Worm (Caenorhabditis elegans) whole organism, early embryonic: ENCODE measurements around the gene B0024.15.
A peak's percentile ranks its signal among the peaks of the same experiment; 100 is the strongest.

Source experiments
- B0310.2 ChIP-seq: sonication (generic microtip); optimal IDR thresholded peaks from 2 replicates; lab custom pipeline; 2016; ENCODE audit warnings: mild to moderate bottlenecking, missing genetic modification characterization, missing compliant biosample characterization
- F13C5.2 ChIP-seq: sonication (generic microtip); optimal IDR thresholded peaks from 2 replicates; lab custom pipeline; 2017; ENCODE audit warnings: mild to moderate bottlenecking, missing genetic modification characterization, inconsistent platforms, missing compliant biosample characterization
- aly-1 ChIP-seq: sonication (generic microtip); optimal IDR thresholded peaks from 2 replicates; lab custom pipeline; 2016; ENCODE audit warnings: missing genetic modification characterization, missing compliant biosample characterization
- ama-1 ChIP-seq: fragments of 150-350 bp; optimal IDR thresholded peaks from 2 replicates; lab custom pipeline; 2014
- ceh-13 ChIP-seq: fragments of 200-800 bp; sonication (Bioruptor generic); optimal IDR thresholded peaks from 2 replicates; lab custom pipeline; 2018; ENCODE audit warnings: mild to moderate bottlenecking, missing genetic modification characterization, missing compliant biosample characterization
- ceh-36 ChIP-seq: sonication (generic microtip); optimal IDR thresholded peaks from 2 replicates; lab custom pipeline; 2016; ENCODE audit warnings: missing genetic modification characterization, inconsistent platforms, missing compliant biosample characterization
- ets-7 ChIP-seq: sonication (generic microtip); optimal IDR thresholded peaks from 2 replicates; lab custom pipeline; 2016; ENCODE audit warnings: missing genotype, missing genetic modification characterization, missing compliant biosample characterization
- flt-1 ChIP-seq: fragments of 200-800 bp; sonication (Bioruptor generic); IDR thresholded peaks from 2 replicates; pipeline ENCODE4 v1.3.6; 2022; ENCODE audit warnings: missing genetic modification characterization, missing compliant biosample characterization
- hmbx-1 ChIP-seq: sonication (generic microtip); optimal IDR thresholded peaks from 2 replicates; lab custom pipeline; 2016; ENCODE audit warnings: mild to moderate bottlenecking, missing genetic modification characterization, missing compliant biosample characterization
- hmg-4 ChIP-seq: fragments of 200-800 bp; sonication (Bioruptor generic); optimal IDR thresholded peaks from 2 replicates; lab custom pipeline; 2018; ENCODE audit warnings: mild to moderate bottlenecking, missing genetic modification characterization, missing compliant biosample characterization
- hnd-1 ChIP-seq: sonication (generic microtip); optimal IDR thresholded peaks from 2 replicates; lab custom pipeline; 2016; ENCODE audit warnings: missing genetic modification characterization, missing compliant biosample characterization
- pes-1 ChIP-seq: fragments of 200-800 bp; sonication (Bioruptor generic); IDR thresholded peaks from 2 replicates; pipeline ENCODE4 v1.3.6; 2022; ENCODE audit warnings: missing genetic modification reagents, missing genetic modification characterization, missing compliant biosample characterization
- scrt-1 ChIP-seq: fragments of 200-800 bp; sonication (Bioruptor generic); IDR thresholded peaks from 2 replicates; pipeline ENCODE4 v1.3.6; 2022; ENCODE audit warnings: missing genetic modification characterization, missing compliant biosample characterization
- sea-1 ChIP-seq: fragments of 200-800 bp; sonication (Bioruptor generic); conservative IDR thresholded peaks from 2 replicates; pipeline ENCODE4 v1.3.6; 2022; ENCODE audit warnings: missing genetic modification characterization, missing compliant biosample characterization
- tbx-11 ChIP-seq: fragments of 200-800 bp; sonication (Bioruptor generic); IDR thresholded peaks from 2 replicates; pipeline ENCODE4 v1.3.6; 2022; ENCODE audit warnings: missing genetic modification characterization, missing compliant biosample characterization
- tbx-37 ChIP-seq: fragments of 200-800 bp; sonication (Bioruptor generic); conservative IDR thresholded peaks from 2 replicates; pipeline ENCODE4 v1.3.6; 2022; ENCODE audit warnings: missing genetic modification reagents, missing genetic modification characterization, missing compliant biosample characterization
- tra-4 ChIP-seq: sonication (generic microtip); optimal IDR thresholded peaks from 2 replicates; lab custom pipeline; 2017; ENCODE audit warnings: missing genetic modification characterization, missing compliant biosample characterization

The B0024.15 gene

ce11 chrV:10320101-10320761 is 30.4 kb downstream of the B0024.15 start, which contains the start of the genes gna-1 and B0024.13:
Gene gna-1, minus strand, starts transcription at chrV:10320151.
Gene B0024.13, plus strand, starts transcription at chrV:10320711.
- TF ChIP-seq ceh-13 (GFP tag; lab: Kevin White, UChicago) (no peak), F13C5.2 (tag; lab: Kevin White, UChicago) (no peak), hmg-4 (GFP tag; lab: Kevin White, UChicago) (no peak), sea-1 (no peak), aly-1 (tag; lab: Kevin White, UChicago) (peak; percentile 8), tbx-37 (GFP tag; lab: Robert Waterston, UW) (peak; percentile 41; the same call in 1 of the 2 replicates)

ce11 chrV:10323537-10323936 is 33.7 kb downstream of the B0024.15 start:
- TF ChIP-seq sea-1 (no peak), scrt-1 (GFP tag; lab: Robert Waterston, UW) (no peak), aly-1 (tag; lab: Kevin White, UChicago) (no peak), ets-7 (tag; lab: Kevin White, UChicago) (no peak), hmbx-1 (tag; lab: Kevin White, UChicago) (no peak), tbx-11 (GFP tag; lab: Robert Waterston, UW) (no peak), ama-1 (lab: Kevin White, UChicago) (no peak), hnd-1 (tag; lab: Kevin White, UChicago) (no peak), B0310.2 (tag; lab: Kevin White, UChicago) (no peak), ceh-13 (GFP tag; lab: Kevin White, UChicago) (no peak), pes-1 (no peak), ceh-36 (no peak), hmg-4 (GFP tag; lab: Kevin White, UChicago) (no peak), F13C5.2 (tag; lab: Kevin White, UChicago) (no peak), flt-1 (GFP tag; lab: Robert Waterston, UW) (no peak), tra-4 (tag; lab: Kevin White, UChicago) (no peak), tbx-37 (GFP tag; lab: Robert Waterston, UW) (no peak)

- TF ChIP-seq tbx-37 (GFP tag; lab: Robert Waterston, UW) (no peak), hmg-4 (GFP tag; lab: Kevin White, UChicago) (no peak), tbx-11 (GFP tag; lab: Robert Waterston, UW) (no peak), ceh-13 (GFP tag; lab: Kevin White, UChicago) (no peak)
Observed at ce11 chrV:10328080-10328479, 38.2 kb downstream of the B0024.15 start.

- no peak for TF ChIP-seq flt-1 (GFP tag; lab: Robert Waterston, UW)
- TF ChIP-seq hmg-4 (GFP tag; lab: Kevin White, UChicago), result no peak
- TF ChIP-seq ceh-13 (GFP tag; lab: Kevin White, UChicago), result no peak
- no peak for TF ChIP-seq aly-1 (tag; lab: Kevin White, UChicago)
- TF ChIP-seq tbx-37 (GFP tag; lab: Robert Waterston, UW), result no peak
- no peak for TF ChIP-seq pes-1
- TF ChIP-seq tbx-11 (GFP tag; lab: Robert Waterston, UW), result no peak
- TF ChIP-seq ceh-36, result no peak
- TF ChIP-seq sea-1, result no peak
- no peak for TF ChIP-seq hnd-1 (tag; lab: Kevin White, UChicago)
- TF ChIP-seq ama-1 (lab: Kevin White, UChicago), result no peak
- TF ChIP-seq F13C5.2 (tag; lab: Kevin White, UChicago), result no peak
- no peak for TF ChIP-seq tra-4 (tag; lab: Kevin White, UChicago)
- no peak for TF ChIP-seq scrt-1 (GFP tag; lab: Robert Waterston, UW)
- no peak for TF ChIP-seq hmbx-1 (tag; lab: Kevin White, UChicago)
- TF ChIP-seq ets-7 (tag; lab: Kevin White, UChicago), result no peak
- TF ChIP-seq B0310.2 (tag; lab: Kevin White, UChicago), result no peak
Observed at ce11 chrV:10332012-10332411, 42.2 kb downstream of the B0024.15 start, which contains the start of gene crm-1. Gene crm-1, minus strand, starts transcription at chrV:10332112.

DNA sequence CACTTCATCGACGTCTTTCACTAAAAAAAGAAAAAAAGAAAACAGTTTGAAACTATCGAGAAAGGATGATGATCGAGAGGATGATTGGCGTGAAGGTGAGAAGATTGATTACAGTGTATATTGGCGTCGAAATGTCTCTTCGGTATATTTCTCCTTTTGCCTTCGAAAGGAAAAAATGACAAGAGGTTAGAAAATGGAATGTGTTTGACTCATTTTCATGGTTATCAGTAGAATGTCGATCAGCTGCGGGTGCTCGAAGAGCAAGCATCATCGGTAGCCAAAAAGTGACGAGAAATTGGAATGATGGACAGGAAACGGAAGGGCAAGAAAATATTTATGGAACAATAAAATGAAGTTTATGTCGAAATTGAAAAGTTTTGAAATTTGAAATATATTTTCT is 44.0 kb downstream of the B0024.15 start:
- TF ChIP-seq hmg-4 (GFP tag; lab: Kevin White, UChicago), result no peak

DNA sequence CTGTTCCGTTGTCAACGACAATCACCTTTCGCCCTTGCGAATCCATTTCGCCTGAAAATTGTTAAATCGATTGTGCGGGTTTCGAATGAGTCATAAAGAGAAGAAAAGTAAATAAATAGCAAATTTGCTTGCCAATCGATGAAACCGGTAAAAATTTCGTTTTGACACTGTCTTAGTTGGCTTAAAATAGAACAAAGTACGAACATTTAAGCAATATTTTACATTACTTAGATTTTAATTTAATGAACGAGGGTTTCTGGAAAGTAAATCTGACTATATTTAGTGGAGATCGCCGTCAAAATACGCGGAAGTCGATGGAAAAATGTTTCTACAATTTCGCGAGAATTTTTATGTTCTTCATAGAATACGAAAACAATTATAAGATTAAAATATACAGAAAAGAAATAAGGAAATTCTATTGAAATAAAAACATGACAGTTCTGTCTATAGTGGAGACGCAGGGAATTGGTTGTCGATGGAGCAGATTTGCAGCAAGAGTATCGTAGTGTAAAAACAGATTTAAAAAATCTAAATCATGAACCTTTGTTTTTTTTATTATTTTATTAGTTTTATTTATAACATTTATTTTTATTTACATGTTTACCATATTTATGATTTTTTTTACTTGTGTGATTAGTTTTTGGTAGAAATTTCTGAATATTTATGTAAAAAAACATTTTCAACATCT is 48.6 kb downstream of the B0024.15 start, which contains the start of gene arx-2:
TSS of gene arx-2 (minus strand) at position 51 of the 688 bp plus-strand sequence.
- TF ChIP-seq tbx-11 (GFP tag; lab: Robert Waterston, UW), result no peak
- TF ChIP-seq ceh-13 (GFP tag; lab: Kevin White, UChicago), result no peak
- TF ChIP-seq hmbx-1 (tag; lab: Kevin White, UChicago), result no peak
- no peak for TF ChIP-seq flt-1 (GFP tag; lab: Robert Waterston, UW)
- TF ChIP-seq scrt-1 (GFP tag; lab: Robert Waterston, UW), result no peak
- TF ChIP-seq hmg-4 (GFP tag; lab: Kevin White, UChicago), result no peak
- no peak for TF ChIP-seq ceh-36
- no peak for TF ChIP-seq ets-7 (tag; lab: Kevin White, UChicago)
- TF ChIP-seq aly-1 (tag; lab: Kevin White, UChicago), result no peak
- TF ChIP-seq sea-1, result no peak
- no peak for TF ChIP-seq B0310.2 (tag; lab: Kevin White, UChicago)
- TF ChIP-seq hnd-1 (tag; lab: Kevin White, UChicago), result no peak
- no peak for TF ChIP-seq pes-1
- TF ChIP-seq tbx-37 (GFP tag; lab: Robert Waterston, UW), result no peak
- no peak for TF ChIP-seq F13C5.2 (tag; lab: Kevin White, UChicago)
- TF ChIP-seq ama-1 (lab: Kevin White, UChicago), result no peak
- TF ChIP-seq tra-4 (tag; lab: Kevin White, UChicago), result no peak

- TF ChIP-seq sea-1 (no peak), aly-1 (tag; lab: Kevin White, UChicago) (no peak), hmg-4 (GFP tag; lab: Kevin White, UChicago) (no peak), B0310.2 (tag; lab: Kevin White, UChicago) (no peak), tbx-11 (GFP tag; lab: Robert Waterston, UW) (no peak), ceh-13 (GFP tag; lab: Kevin White, UChicago) (no peak), pes-1 (no peak)
Observed at ce11 chrV:10339200-10339599, 49.4 kb downstream of the B0024.15 start, which contains the start of gene K07C5.2. Gene K07C5.2, plus strand, starts transcription at chrV:10339500.
